Fruit fly (Drosophila melanogaster): ENCODE data around the gene CG33688.
A peak's percentile ranks its signal among the peaks of the same experiment; 100 is the strongest.

Gene CG33688

dm6 chr3L:16202550-16202949, 3.5 kb downstream of the CG33688 start (continued):
- no peak for TF ChIP-seq CG5180 (GFP tag; optimal IDR thresholded peaks at IDR 0.05)
- TF ChIP-seq CG8359 (GFP tag; optimal IDR thresholded peaks at IDR 0.05; ENCODE audit: borderline replicate concordance) = no peak
- TF ChIP-seq CG42726 (GFP tag; IDR thresholded peaks at IDR 0.05; ENCODE audit: partially characterized antibody) = no peak
- TF ChIP-seq trem (tag; optimal IDR thresholded peaks at IDR 0.05) = no peak
- TF ChIP-seq Antp (GFP tag; optimal IDR thresholded peaks at IDR 0.05) = no peak
- TF ChIP-seq pum (GFP tag; optimal IDR thresholded peaks at IDR 0.05) = no peak
- TF ChIP-seq danr (GFP tag; IDR thresholded peaks at IDR 0.05) = no peak
- TF ChIP-seq CG14965 (GFP tag; optimal IDR thresholded peaks at IDR 0.05; ENCODE audit: borderline replicate concordance) = no peak
- peak; percentile 51 for TF ChIP-seq phol (tag; optimal IDR thresholded peaks at IDR 0.05)
- peak; percentile 4 for TF ChIP-seq Hr3 (GFP tag; optimal IDR thresholded peaks at IDR 0.05)
- TF ChIP-seq CG13287 (GFP tag; IDR thresholded peaks at IDR 0.05; ENCODE audit: partially characterized antibody) = no peak
- peak; percentile 37; the same call in 2 of the 3 replicates for TF ChIP-seq tgo (GFP tag; IDR thresholded peaks at IDR 0.05)
- peak; percentile 62 for TF ChIP-seq CG13296 (GFP tag; optimal IDR thresholded peaks at IDR 0.05)
- TF ChIP-seq nerfin-1 (tag; optimal IDR thresholded peaks at IDR 0.05) = no peak
- TF ChIP-seq seq (GFP tag; IDR thresholded peaks at IDR 0.05) = peak; percentile 41; the same call in 1 of the 2 replicates
- no peak for TF ChIP-seq Adf1 (GFP tag; IDR thresholded peaks at IDR 0.05)
- peak; percentile 36 for TF ChIP-seq cwo (GFP tag; optimal IDR thresholded peaks at IDR 0.05)
- TF ChIP-seq CG31224 (GFP tag; IDR thresholded peaks at IDR 0.05) = no peak
- no peak for TF ChIP-seq Blimp-1 (GFP tag; optimal IDR thresholded peaks at IDR 0.05)
- no peak for TF ChIP-seq CG32767 (GFP tag; IDR thresholded peaks at IDR 0.05)
- TF ChIP-seq CG33557 (GFP tag; optimal IDR thresholded peaks at IDR 0.05) = no peak
- no peak for TF ChIP-seq Stat92E (GFP tag; optimal IDR thresholded peaks at IDR 0.05)
- TF ChIP-seq BEAF-32 (GFP tag; optimal IDR thresholded peaks at IDR 0.05) = no peak
- TF ChIP-seq CG17186 (GFP tag; optimal IDR thresholded peaks at IDR 0.05) = no peak
- no peak for TF ChIP-seq CG32772 (GFP tag; IDR thresholded peaks at IDR 0.05)
- peak; percentile 41 for TF ChIP-seq CG9817 (tag; optimal IDR thresholded peaks at IDR 0.05)
- no peak for TF ChIP-seq pros (GFP tag; optimal IDR thresholded peaks at IDR 0.05)
- no peak for TF ChIP-seq CG12071 (GFP tag; optimal IDR thresholded peaks at IDR 0.05)
- no peak for TF ChIP-seq CG17829 (tag; optimal IDR thresholded peaks at IDR 0.05)
- TF ChIP-seq h (optimal IDR thresholded peaks at IDR 0.05) = no peak
- TF ChIP-seq Tbp (GFP tag; optimal IDR thresholded peaks at IDR 0.05) = no peak
- TF ChIP-seq ewg (GFP tag; optimal IDR thresholded peaks at IDR 0.05) = no peak
- TF ChIP-seq CG10267 (tag; optimal IDR thresholded peaks at IDR 0.05) = no peak
- peak; percentile 10 for TF ChIP-seq scrt (GFP tag; optimal IDR thresholded peaks at IDR 0.05)
- peak; percentile 10 for TF ChIP-seq az2 (GFP tag; optimal IDR thresholded peaks at IDR 0.05)
- no peak for TF ChIP-seq CG1647 (GFP tag; optimal IDR thresholded peaks at IDR 0.05)
- no peak for TF ChIP-seq vfl (GFP tag; optimal IDR thresholded peaks at IDR 0.05)
- TF ChIP-seq CG4707 (GFP tag; optimal IDR thresholded peaks at IDR 0.05) = no peak
- TF ChIP-seq ato (GFP tag; IDR thresholded peaks at IDR 0.05; ENCODE audit: partially characterized antibody) = no peak
- no peak for TF ChIP-seq hbn (GFP tag; IDR thresholded peaks at IDR 0.05; ENCODE audit: partially characterized antibody)
- no peak for TF ChIP-seq CG2199 (GFP tag; IDR thresholded peaks at IDR 0.05)
- no peak for TF ChIP-seq Mad (GFP tag; optimal IDR thresholded peaks at IDR 0.05)
- TF ChIP-seq Xbp1 (GFP tag; optimal IDR thresholded peaks at IDR 0.05) = peak; percentile 1
- no peak for TF ChIP-seq CG18476 (GFP tag; optimal IDR thresholded peaks at IDR 0.05)
- TF ChIP-seq CG17612 (GFP tag; IDR thresholded peaks at IDR 0.05) = no peak
- TF ChIP-seq Deaf1 (tag; optimal IDR thresholded peaks at IDR 0.05) = peak; percentile 9
- TF ChIP-seq Ets65A (GFP tag) = no peak
- TF ChIP-seq zen (tag; optimal IDR thresholded peaks at IDR 0.05) = no peak
- no peak for TF ChIP-seq Chrac-16 (GFP tag; optimal IDR thresholded peaks at IDR 0.05)
- TF ChIP-seq ase (GFP tag; IDR thresholded peaks at IDR 0.05) = no peak
- no peak for TF ChIP-seq GATAe (GFP tag; conservative IDR thresholded peaks at IDR 0.05)

All from whole organism, embryonic.